Worm (Caenorhabditis elegans) whole organism, L3 larva: ENCODE data around the gene F53H2.1.

ENCODE experiments used
- aly-2 ChIP-seq: fragments of 150-350 bp; optimal IDR thresholded peaks from 2 replicates; lab custom pipeline; 2014; ENCODE audit warnings: missing biosample characterization, missing genetic modification characterization
- elt-1 ChIP-seq: fragments of 150-350 bp; optimal IDR thresholded peaks from 2 replicates; lab custom pipeline; 2014; ENCODE audit warnings: missing biosample characterization, missing genetic modification characterization
- elt-3 ChIP-seq, 3 experiments: fragments of 150-350 bp in 1 of 3; sonication (generic microtip) in 2 of 3; optimal IDR thresholded peaks; 2 replicates in 2 of 3; 4 replicates in 1 of 3; lab custom pipeline; 2014 to 2017; ENCODE audit warnings: missing biosample characterization in 3 of 3, missing genetic modification characterization in 3 of 3
- nhr-23 ChIP-seq: fragments of 150-350 bp; optimal IDR thresholded peaks from 2 replicates; lab custom pipeline; 2014; ENCODE audit warnings: missing biosample characterization, missing genetic modification reagents, missing genetic modification characterization
- nhr-25 ChIP-seq: sonication (generic microtip); optimal IDR thresholded peaks from 2 replicates; lab custom pipeline; 2017; ENCODE audit warnings: missing biosample characterization, missing genetic modification characterization
- tbx-2 ChIP-seq: sonication (generic microtip); optimal IDR thresholded peaks from 2 replicates; lab custom pipeline; 2016; ENCODE audit warnings: mild to moderate bottlenecking, missing genetic modification characterization, missing compliant biosample characterization
- unc-39 ChIP-seq: sonication (generic microtip); optimal IDR thresholded peaks from 4 replicates; lab custom pipeline; 2017; ENCODE audit warnings: missing biosample characterization, missing genetic modification characterization

- TF ChIP-seq aly-2 (no peak), nhr-25 (tag; lab: Kevin White, UChicago) (no peak), tbx-2 (tag; lab: Kevin White, UChicago) (no peak), unc-39 (tag; lab: Kevin White, UChicago) (no peak), elt-3 (tag; optimal IDR thresholded peaks at IDR 0.05; lab: Kevin White, UChicago) (no peak), elt-1 (tag; lab: Kevin White, UChicago) (no peak), nhr-23 (no peak)
Measured at ce11 chrV:20347625-20348024, 39.9 kb upstream of the F53H2.1 start.
